Fruit fly (Drosophila melanogaster) whole organism, wandering third instar larva: ENCODE measurements around the gene Gba1a.

Experiments
- Dfd ChIP-seq: fragments of >200 bp; optimal IDR thresholded peaks from 2 replicates; lab custom pipeline; 2017; ENCODE audit warnings: missing biosample characterization, missing genetic modification characterization
- Dif ChIP-seq: fragments of 200-275, 200-300 bp; sonication (Bioruptor generic); optimal IDR thresholded peaks from 2 replicates; lab custom pipeline; 2018; ENCODE audit warnings: missing biosample characterization, missing genetic modification characterization; ENCODE audit not compliant: partially characterized antibody
- GATAd ChIP-seq: sonication (Bioruptor generic); optimal IDR thresholded peaks from 2 replicates; lab custom pipeline; 2016; ENCODE audit warnings: missing biosample characterization, missing genetic modification characterization
- Hnf4 ChIP-seq: fragments of 200-800 bp; sonication (Bioruptor generic); optimal IDR thresholded peaks from 2 replicates; lab custom pipeline; 2016; ENCODE audit warnings: missing biosample characterization, mild to moderate bottlenecking, missing genetic modification characterization
- Hr78 ChIP-seq: fragments of >200 bp; optimal IDR thresholded peaks from 2 replicates; lab custom pipeline; 2017; ENCODE audit warnings: missing biosample characterization, missing genetic modification characterization
- Myc ChIP-seq: fragments of >200 bp; optimal IDR thresholded peaks from 2 replicates; lab custom pipeline; 2017
- OdsH ChIP-seq: fragments of 200-800 bp; sonication (Bioruptor generic); optimal IDR thresholded peaks from 2 replicates; lab custom pipeline; 2016; ENCODE audit warnings: missing biosample characterization, mild to moderate bottlenecking, missing genetic modification characterization
- Sp1 ChIP-seq: fragments of 200-800 bp; sonication (Bioruptor generic); optimal IDR thresholded peaks from 3 replicates; lab custom pipeline; 2019; ENCODE audit warnings: missing biosample characterization, mild to moderate bottlenecking, missing genetic modification characterization, moderate library complexity
- dl ChIP-seq, 2 experiments: fragments of 175-275, 200-275 bp in 1 of 2; fragments of 200-275 bp in 1 of 2; sonication (Bioruptor generic); optimal IDR thresholded peaks; lab custom pipeline; 2018; ENCODE audit warnings: mild to moderate bottlenecking in 2 of 2, missing biosample characterization in 2 of 2, missing genetic modification characterization in 2 of 2, moderate library complexity in 2 of 2; ENCODE audit not compliant: partially characterized antibody in 2 of 2, insufficient read depth in 1 of 2
- foxo ChIP-seq, 2 experiments: fragments of 200-800 bp; sonication (Bioruptor generic); optimal IDR thresholded peaks; 2 replicates in 1 of 2; 3 replicates in 1 of 2; lab custom pipeline; 2016 to 2017; ENCODE audit warnings: missing biosample characterization in 2 of 2, missing genetic modification characterization in 2 of 2
- h ChIP-seq: fragments of 200-800 bp; sonication (Bioruptor generic); optimal IDR thresholded peaks from 3 replicates; lab custom pipeline; 2016; ENCODE audit warnings: missing biosample characterization, mild to moderate bottlenecking, missing genetic modification characterization
- pan ChIP-seq: fragments of >200 bp; optimal IDR thresholded peaks from 2 replicates; lab custom pipeline; 2017
- rgr ChIP-seq: fragments of 200-800 bp; sonication (Bioruptor generic); optimal IDR thresholded peaks from 3 replicates; lab custom pipeline; 2016; ENCODE audit warnings: missing biosample characterization, mild to moderate bottlenecking, missing genetic modification characterization
- tai ChIP-seq: sonication (Bioruptor generic); optimal IDR thresholded peaks from 2 replicates; lab custom pipeline; 2016; ENCODE audit warnings: missing biosample characterization, missing genetic modification characterization

dm6 chr3R:23718297-23718941 lies 18.0 kb downstream of the Gba1a start, which contains the start of gene nau:
- no peak for TF ChIP-seq Myc
- no peak for TF ChIP-seq Hnf4 (GFP tag; lab: Kevin White, UChicago)
- TF ChIP-seq Sp1 (GFP tag; lab: Kevin White, UChicago) = no peak
- no peak for TF ChIP-seq Hr78 (GFP tag; lab: Kevin White, UChicago)
- TF ChIP-seq pan (lab: Kevin White, UChicago) = no peak
- no peak for TF ChIP-seq Dfd
- no peak for TF ChIP-seq GATAd
- TF ChIP-seq dl (GFP tag; optimal IDR thresholded peaks at IDR 0.05; lab: Kevin White, UChicago; ENCODE audit: insufficient read depth in 1 of 2, partially characterized antibody in 2 of 2) = no peak
- no peak for TF ChIP-seq rgr
- TF ChIP-seq OdsH (GFP tag; lab: Kevin White, UChicago) = no peak
- no peak for TF ChIP-seq tai
- no peak for TF ChIP-seq Dif (GFP tag; lab: Kevin White, UChicago)
- TF ChIP-seq h (GFP tag; lab: Kevin White, UChicago) = no peak
- TF ChIP-seq foxo (GFP tag; optimal IDR thresholded peaks at IDR 0.05; lab: Kevin White, UChicago) = no peak
